Fruit fly (Drosophila melanogaster) whole organism, embryonic: ENCODE measurements around the gene Lgr1.

ENCODE experiments used
- Atf6 ChIP-seq: fragments of 200-800 bp; sonication (Bioruptor generic); IDR thresholded peaks from 2 replicates; pipeline ENCODE4 v1.3.6; 2022; ENCODE audit warnings: missing biosample characterization, missing genetic modification characterization
- CG10959 ChIP-seq: fragments of 200-800 bp; sonication (Bioruptor generic); IDR thresholded peaks from 2 replicates; pipeline ENCODE4 v1.3.6; 2022; ENCODE audit warnings: missing biosample characterization, missing genetic modification characterization
- CG11247 ChIP-seq: fragments of 200-800 bp; sonication (Bioruptor generic); IDR thresholded peaks from 2 replicates; pipeline ENCODE4 v1.3.6; 2022; ENCODE audit warnings: missing biosample characterization, missing genetic modification characterization
- CG12071 ChIP-seq: fragments of 200-800 bp; sonication (Bioruptor generic); optimal IDR thresholded peaks from 3 replicates; lab custom pipeline; 2018; ENCODE audit warnings: missing biosample characterization, mild to moderate bottlenecking, missing genetic modification characterization
- CG13894 ChIP-seq: fragments of 200-800 bp; sonication (Bioruptor generic); optimal IDR thresholded peaks from 3 replicates; lab custom pipeline; 2018; ENCODE audit warnings: missing biosample characterization, mild to moderate bottlenecking, missing genetic modification characterization, moderate library complexity
- CG14441 ChIP-seq: fragments of 200-800 bp; sonication (Bioruptor generic); IDR thresholded peaks from 2 replicates; pipeline ENCODE4 v1.3.6; 2022; ENCODE audit warnings: missing biosample characterization, missing genetic modification characterization
- CG14667 ChIP-seq: fragments of 200-800 bp; sonication (Bioruptor generic); IDR thresholded peaks from 2 replicates; pipeline ENCODE4 v1.3.6; 2022; ENCODE audit warnings: missing biosample characterization, missing genetic modification characterization
- CG15514 ChIP-seq: fragments of 200-800 bp; sonication (Bioruptor generic); optimal IDR thresholded peaks from 3 replicates; lab custom pipeline; 2017; ENCODE audit warnings: missing biosample characterization, missing genetic modification characterization, mild to moderate bottlenecking, moderate library complexity, missing genetic modification reagents
- CG1602 ChIP-seq: fragments of 200-800 bp; sonication (Bioruptor generic); optimal IDR thresholded peaks from 3 replicates; lab custom pipeline; 2016; ENCODE audit warnings: missing biosample characterization, missing genetic modification characterization
- CG17612 ChIP-seq: fragments of 200-800 bp; sonication (Bioruptor generic); IDR thresholded peaks from 2 replicates; pipeline ENCODE4 v1.3.6; 2022; ENCODE audit warnings: missing biosample characterization, missing genetic modification characterization
- CG18262 ChIP-seq: fragments of 200-800 bp; optimal IDR thresholded peaks from 3 replicates; lab custom pipeline; 2019; ENCODE audit warnings: missing biosample characterization, mild to moderate bottlenecking, missing genetic modification characterization, moderate library complexity
- CG18764 ChIP-seq: fragments of 200-800 bp; sonication (Bioruptor generic); optimal IDR thresholded peaks from 3 replicates; lab custom pipeline; 2016; ENCODE audit warnings: missing biosample characterization, missing genetic modification characterization
- CG2875 ChIP-seq: fragments of 200-800 bp; sonication (Bioruptor generic); optimal IDR thresholded peaks from 2 replicates; lab custom pipeline; 2017; ENCODE audit warnings: missing biosample characterization, mild to moderate bottlenecking, missing genetic modification characterization, missing genetic modification reagents
- CG2889 ChIP-seq: fragments of 200-800 bp; sonication (Bioruptor generic); IDR thresholded peaks from 3 replicates; pipeline ENCODE4 v1.3.6; 2022; ENCODE audit warnings: missing biosample characterization, missing genetic modification characterization
- CG3995 ChIP-seq: fragments of 200-800 bp; sonication (Bioruptor generic); optimal IDR thresholded peaks from 3 replicates; lab custom pipeline; 2016; ENCODE audit warnings: missing biosample characterization, missing genetic modification characterization
- CG6272 ChIP-seq: fragments of 200-800 bp; sonication (Bioruptor generic); IDR thresholded peaks from 2 replicates; pipeline ENCODE4 v1.3.6; 2022; ENCODE audit warnings: missing biosample characterization, missing genetic modification characterization
- CG7839 ChIP-seq: fragments of 200-800 bp; sonication (Bioruptor generic); optimal IDR thresholded peaks from 3 replicates; lab custom pipeline; 2018; ENCODE audit warnings: missing biosample characterization, mild to moderate bottlenecking, missing genetic modification characterization, moderate library complexity
- CG7963 ChIP-seq: fragments of 200-800 bp; sonication (Bioruptor generic); IDR thresholded peaks from 3 replicates; pipeline ENCODE4 v1.3.6; 2022; ENCODE audit warnings: missing biosample characterization, missing genetic modification characterization; ENCODE audit not compliant: partially characterized antibody
- Dbx ChIP-seq: fragments of 200-800 bp; sonication (Bioruptor generic); IDR thresholded peaks from 3 replicates; pipeline ENCODE4 v1.3.6; 2022; ENCODE audit warnings: missing biosample characterization, missing genetic modification characterization
- Dfd ChIP-seq, 2 experiments: fragments of >200 bp; optimal IDR thresholded peaks; 2 replicates each; lab custom pipeline; 2017; ENCODE audit warnings: missing biosample characterization in 2 of 2, missing genetic modification characterization in 2 of 2
- Doc3 ChIP-seq: fragments of 200-800 bp; sonication (Bioruptor generic); IDR thresholded peaks from 3 replicates; pipeline ENCODE4 v1.3.6; 2022; ENCODE audit warnings: missing biosample characterization, missing genetic modification characterization; ENCODE audit not compliant: partially characterized antibody
- Dp ChIP-seq: fragments of 200-800 bp; sonication (Bioruptor generic); optimal IDR thresholded peaks from 2 replicates; lab custom pipeline; 2018; ENCODE audit warnings: missing biosample characterization, mild to moderate bottlenecking, missing genetic modification characterization, moderate library complexity
- Elba2 ChIP-seq: fragments of 200-800 bp; sonication (Bioruptor generic); optimal IDR thresholded peaks from 3 replicates; lab custom pipeline; 2016; ENCODE audit warnings: missing biosample characterization, missing genetic modification characterization
- HmgZ ChIP-seq: fragments of 200-800 bp; sonication (Bioruptor generic); optimal IDR thresholded peaks from 2 replicates; lab custom pipeline; 2018; ENCODE audit warnings: missing biosample characterization, mild to moderate bottlenecking, missing genetic modification characterization
- Hr78 ChIP-seq, 2 experiments: fragments of 200-800 bp in 1 of 2; fragments of >200 bp in 1 of 2; sonication (Bioruptor generic) in 1 of 2; optimal IDR thresholded peaks; 2 replicates each; lab custom pipeline; 2017 to 2019; ENCODE audit warnings: missing biosample characterization in 2 of 2, missing genetic modification characterization in 2 of 2, mild to moderate bottlenecking in 1 of 2, moderate library complexity in 1 of 2
- PHDP ChIP-seq: fragments of 200-800 bp; sonication (Bioruptor generic); optimal IDR thresholded peaks from 3 replicates; lab custom pipeline; 2018; ENCODE audit warnings: missing biosample characterization, mild to moderate bottlenecking, missing genetic modification characterization, moderate library complexity
- Ptx1 ChIP-seq: fragments of 200-800 bp; sonication (Bioruptor generic); IDR thresholded peaks from 2 replicates; pipeline ENCODE4 v1.3.6; 2022; ENCODE audit warnings: missing biosample characterization, missing genetic modification characterization
- Ravus ChIP-seq: fragments of 200-800 bp; sonication (Bioruptor generic); IDR thresholded peaks from 2 replicates; pipeline ENCODE4 v1.3.6; 2022; ENCODE audit warnings: missing biosample characterization, missing genetic modification characterization
- Stat92E ChIP-seq, 3 experiments: fragments of >200 bp in 2 of 3; fragments of 200-800 bp in 1 of 3; sonication (Bioruptor generic) in 1 of 3; optimal IDR thresholded peaks; 2 replicates each; lab custom pipeline; 2017 to 2019; ENCODE audit warnings: missing biosample characterization in 3 of 3, missing genetic modification characterization in 3 of 3, mild to moderate bottlenecking in 1 of 3, moderate library complexity in 1 of 3
- Xbp1 ChIP-seq: fragments of 200-800 bp; sonication (Bioruptor generic); optimal IDR thresholded peaks from 3 replicates; lab custom pipeline; 2016; ENCODE audit warnings: missing biosample characterization, mild to moderate bottlenecking, missing genetic modification characterization
- YL-1 ChIP-seq: fragments of 200-800 bp; sonication (Bioruptor generic); optimal IDR thresholded peaks from 3 replicates; lab custom pipeline; 2017; ENCODE audit warnings: missing biosample characterization, mild to moderate bottlenecking, missing genetic modification characterization
- az2 ChIP-seq: fragments of 200-800 bp; sonication (Bioruptor generic); optimal IDR thresholded peaks from 3 replicates; lab custom pipeline; 2016; ENCODE audit warnings: missing biosample characterization, missing genetic modification characterization
- bbx ChIP-seq: fragments of 200-800 bp; sonication (Bioruptor generic); IDR thresholded peaks from 2 replicates; pipeline ENCODE4 v1.3.6; 2022; ENCODE audit warnings: missing biosample characterization, missing genetic modification characterization; ENCODE audit not compliant: partially characterized antibody
- caup ChIP-seq: fragments of 200-800 bp; sonication (Bioruptor generic); optimal IDR thresholded peaks from 3 replicates; lab custom pipeline; 2017; ENCODE audit warnings: missing biosample characterization, mild to moderate bottlenecking, missing genetic modification characterization, moderate library complexity; ENCODE audit not compliant: severe bottlenecking
- chif ChIP-seq, 2 experiments: fragments of 200-800 bp; sonication (Bioruptor generic); optimal IDR thresholded peaks; 3 replicates each; lab custom pipeline; 2016; ENCODE audit warnings: missing biosample characterization in 2 of 2, missing genetic modification characterization in 2 of 2
- chinmo ChIP-seq: fragments of 200-800 bp; sonication (Bioruptor generic); IDR thresholded peaks from 4 replicates; pipeline ENCODE4 v1.3.6; 2022; ENCODE audit warnings: missing biosample characterization, missing genetic modification characterization; ENCODE audit not compliant: partially characterized antibody
- crol ChIP-seq: fragments of 200-800 bp; sonication (Bioruptor generic); IDR thresholded peaks from 2 replicates; pipeline ENCODE4 v1.3.6; 2022; ENCODE audit warnings: missing biosample characterization, missing genetic modification characterization
- disco-r ChIP-seq: fragments of 200-800 bp; sonication (Bioruptor generic); optimal IDR thresholded peaks from 2 replicates; lab custom pipeline; 2016; ENCODE audit warnings: missing biosample characterization, missing genetic modification characterization
- exex ChIP-seq: fragments of 200-800 bp; sonication (Bioruptor generic); optimal IDR thresholded peaks from 4 replicates; lab custom pipeline; 2018; ENCODE audit warnings: missing biosample characterization, mild to moderate bottlenecking, missing genetic modification characterization, moderate library complexity
- fd102C ChIP-seq: fragments of 200-800 bp; sonication (Bioruptor generic); optimal IDR thresholded peaks from 2 replicates; lab custom pipeline; 2018; ENCODE audit warnings: missing biosample characterization, mild to moderate bottlenecking, missing genetic modification characterization, moderate library complexity
- lab ChIP-seq: fragments of 200-800 bp; sonication (Bioruptor generic); optimal IDR thresholded peaks from 3 replicates; lab custom pipeline; 2017; ENCODE audit warnings: missing biosample characterization, missing genetic modification characterization, mild to moderate bottlenecking, moderate library complexity, missing genetic modification reagents
- onecut ChIP-seq: fragments of 200-800 bp; sonication (Bioruptor generic); IDR thresholded peaks from 2 replicates; pipeline ENCODE4 v1.3.6; 2022; ENCODE audit warnings: missing biosample characterization, missing genetic modification characterization
- otp ChIP-seq: fragments of 200-800 bp; sonication (Bioruptor generic); IDR thresholded peaks from 3 replicates; pipeline ENCODE4, ENCODE4 v1.3.6; 2022; ENCODE audit warnings: missing biosample characterization, missing genetic modification characterization
- schlank ChIP-seq: fragments of 200-800 bp; sonication (Bioruptor generic); optimal IDR thresholded peaks from 2 replicates; lab custom pipeline; 2018; ENCODE audit warnings: missing biosample characterization, mild to moderate bottlenecking, missing genetic modification characterization
- scrt ChIP-seq: fragments of 200-800 bp; sonication (Bioruptor generic); optimal IDR thresholded peaks from 2 replicates; lab custom pipeline; 2018; ENCODE audit warnings: missing biosample characterization, mild to moderate bottlenecking, missing genetic modification characterization, moderate library complexity
- sd ChIP-seq: fragments of 200-800 bp; sonication (Bioruptor generic); optimal IDR thresholded peaks from 3 replicates; lab custom pipeline; 2018; ENCODE audit warnings: missing biosample characterization, mild to moderate bottlenecking, missing genetic modification characterization, moderate library complexity
- slp2 ChIP-seq: fragments of 200-800 bp; sonication (Bioruptor generic); optimal IDR thresholded peaks from 2 replicates; lab custom pipeline; 2016; ENCODE audit warnings: missing biosample characterization, missing genetic modification characterization
- sug ChIP-seq: fragments of 200-800 bp; optimal IDR thresholded peaks from 2 replicates; lab custom pipeline; 2019; ENCODE audit warnings: missing biosample characterization, mild to moderate bottlenecking, missing genetic modification characterization, moderate library complexity
- zfh2 ChIP-seq: fragments of 200-800 bp; sonication (Bioruptor generic); optimal IDR thresholded peaks from 2 replicates; lab custom pipeline; 2016; ENCODE audit warnings: missing biosample characterization, missing genetic modification characterization

The Lgr1 gene

DNA sequence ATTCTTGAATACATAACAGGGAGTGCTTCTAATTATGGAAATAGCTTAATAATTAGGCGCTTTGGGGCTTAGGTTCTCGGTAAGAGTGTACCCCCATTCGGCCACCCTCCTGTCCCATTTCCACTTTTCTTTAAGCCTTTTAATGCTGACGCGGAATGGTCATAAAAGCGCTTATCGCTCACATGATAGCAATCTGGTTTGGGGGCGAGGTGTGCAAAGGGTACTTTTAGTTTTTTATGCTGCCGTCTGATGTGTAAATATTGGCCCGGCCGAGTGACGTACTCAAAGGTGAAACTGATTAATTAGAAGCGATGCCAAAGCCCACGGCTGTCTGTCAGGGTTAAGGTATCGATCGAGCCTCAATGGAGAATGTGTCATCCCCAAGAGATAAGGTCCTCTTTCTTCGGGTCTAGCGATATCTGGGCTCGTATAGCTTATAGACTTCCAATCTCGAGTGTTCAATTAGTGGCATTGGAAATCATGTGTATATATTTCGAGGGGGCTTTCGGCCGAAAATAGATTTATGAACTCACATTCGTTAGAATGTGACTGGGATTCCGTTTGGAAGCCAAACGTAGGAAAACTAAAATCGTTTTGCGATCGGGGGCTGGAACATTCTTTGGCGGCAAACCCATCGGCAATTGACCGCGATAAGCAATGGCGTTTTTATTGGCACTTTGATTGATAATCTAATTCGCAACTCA is 34.3 kb downstream of the Lgr1 start (continued):
- TF ChIP-seq CG3995 (GFP tag; lab: Kevin White, UChicago), result no peak
- no peak for TF ChIP-seq CG6272 (GFP tag; lab: Robert Waterston, UW)
- peak; percentile 95 for TF ChIP-seq exex (tag; lab: Kevin White, UChicago)
- TF ChIP-seq YL-1 (GFP tag; lab: Kevin White, UChicago), result no peak
- peak; percentile 2 for TF ChIP-seq HmgZ
- TF ChIP-seq Dbx, result 0 out of 3 replicates have a peak, but pooled peaks have one; percentile 6
- TF ChIP-seq CG10959 (GFP tag; lab: Robert Waterston, UW), result no peak
- TF ChIP-seq onecut (GFP tag; lab: Robert Waterston, UW), result no peak
- no peak for TF ChIP-seq disco-r
- TF ChIP-seq Elba2 (GFP tag; lab: Kevin White, UChicago), result no peak
- TF ChIP-seq Ptx1 (GFP tag; lab: Robert Waterston, UW), result peak; percentile 49; the same call in 1 of the 2 replicates
- TF ChIP-seq Dp, result no peak
- TF ChIP-seq CG15514 (GFP tag; lab: Kevin White, UChicago), result peak; percentile 29
- peak; percentile 67 for TF ChIP-seq lab
- TF ChIP-seq CG18262 (tag; lab: Kevin White, UChicago), result no peak
- no peak for TF ChIP-seq fd102C (GFP tag; lab: Kevin White, UChicago)
- no peak for TF ChIP-seq CG13894 (tag; lab: Kevin White, UChicago)
- TF ChIP-seq scrt (GFP tag; lab: Kevin White, UChicago), result no peak
- TF ChIP-seq Atf6 (GFP tag; lab: Robert Waterston, UW), result no peak
- TF ChIP-seq Hr78 (GFP tag; optimal IDR thresholded peaks at IDR 0.05; lab: Kevin White, UChicago), result peak in 1 of 2 experiments; percentile 82
- TF ChIP-seq CG18764 (GFP tag; lab: Kevin White, UChicago), result no peak
- peak; percentile 59 for TF ChIP-seq CG12071 (GFP tag; lab: Kevin White, UChicago)
- TF ChIP-seq crol (GFP tag; lab: Robert Waterston, UW), result peak; percentile 63
- TF ChIP-seq caup (GFP tag; lab: Kevin White, UChicago), result peak; percentile 18
- no peak for TF ChIP-seq CG14667
- TF ChIP-seq chif (GFP tag; optimal IDR thresholded peaks at IDR 0.05; lab: Kevin White, UChicago), result no peak
- peak; percentile 69 for TF ChIP-seq sd (tag; lab: Kevin White, UChicago)
- no peak for TF ChIP-seq chinmo
- TF ChIP-seq CG2875 (GFP tag; lab: Kevin White, UChicago), result no peak
- TF ChIP-seq Doc3 (GFP tag; lab: Robert Waterston, UW), result no peak
- no peak for TF ChIP-seq Ravus (GFP tag; lab: Robert Waterston, UW)
- no peak for TF ChIP-seq Xbp1 (GFP tag; lab: Kevin White, UChicago)
- TF ChIP-seq otp, result no peak
- no peak for TF ChIP-seq CG17612
- TF ChIP-seq az2 (GFP tag; lab: Kevin White, UChicago), result no peak
- no peak for TF ChIP-seq CG7839 (tag; lab: Kevin White, UChicago)
- peak; percentile 1 for TF ChIP-seq PHDP
- no peak for TF ChIP-seq Stat92E (GFP tag; optimal IDR thresholded peaks at IDR 0.05; lab: Kevin White, UChicago)
- TF ChIP-seq schlank (tag; lab: Kevin White, UChicago), result peak; percentile 32
- peak; percentile 83 for TF ChIP-seq sug (tag; lab: Kevin White, UChicago)
- no peak for TF ChIP-seq zfh2 (GFP tag; lab: Kevin White, UChicago)
- TF ChIP-seq CG14441 (GFP tag; lab: Robert Waterston, UW), result no peak
- no peak for TF ChIP-seq Dfd (GFP tag; optimal IDR thresholded peaks at IDR 0.05; lab: Kevin White, UChicago)
- TF ChIP-seq CG7963 (GFP tag; lab: Robert Waterston, UW), result no peak
- TF ChIP-seq bbx, result no peak
- TF ChIP-seq CG2889, result no peak
- TF ChIP-seq CG11247 (GFP tag; lab: Robert Waterston, UW), result no peak
- no peak for TF ChIP-seq CG1602 (GFP tag; lab: Kevin White, UChicago)
- no peak for TF ChIP-seq slp2
